Fruit fly (Drosophila melanogaster) whole organism, embryonic: ENCODE results near the gene Pex16.

Experiments used
- CG1024 ChIP-seq: fragments of 200-800 bp; sonication (Bioruptor generic); IDR thresholded peaks from 2 replicates; pipeline ENCODE4 v1.3.6; 2022; ENCODE audit warnings: missing biosample characterization, missing genetic modification characterization
- CG10959 ChIP-seq: fragments of 200-800 bp; sonication (Bioruptor generic); IDR thresholded peaks from 2 replicates; pipeline ENCODE4 v1.3.6; 2022; ENCODE audit warnings: missing biosample characterization, missing genetic modification characterization
- CG12236 ChIP-seq: fragments of 200-800 bp; sonication (Bioruptor generic); optimal IDR thresholded peaks from 2 replicates; lab custom pipeline; 2016; ENCODE audit warnings: missing biosample characterization, missing genetic modification characterization
- CG13123 ChIP-seq: fragments of 200-800 bp; sonication (Bioruptor generic); optimal IDR thresholded peaks from 2 replicates; lab custom pipeline; 2016; ENCODE audit warnings: missing biosample characterization, missing genetic modification characterization
- CG14441 ChIP-seq: fragments of 200-800 bp; sonication (Bioruptor generic); IDR thresholded peaks from 2 replicates; pipeline ENCODE4 v1.3.6; 2022; ENCODE audit warnings: missing biosample characterization, missing genetic modification characterization
- CG1603 ChIP-seq: fragments of 200-800 bp; sonication (Bioruptor generic); optimal IDR thresholded peaks from 2 replicates; lab custom pipeline; 2019; ENCODE audit warnings: missing biosample characterization, mild to moderate bottlenecking, missing genetic modification characterization, moderate library complexity
- CG16813 ChIP-seq: fragments of 200-800 bp; sonication (Bioruptor generic); IDR thresholded peaks from 3 replicates; pipeline ENCODE4 v1.3.6; 2022; ENCODE audit warnings: missing biosample characterization, missing genetic modification characterization; ENCODE audit not compliant: partially characterized antibody
- CG18011 ChIP-seq: fragments of 200-800 bp; sonication (Bioruptor generic); optimal IDR thresholded peaks from 2 replicates; lab custom pipeline; 2017; ENCODE audit warnings: missing biosample characterization, missing genetic modification characterization, mild to moderate bottlenecking, moderate library complexity, missing genotype
- CG18262 ChIP-seq: fragments of 200-800 bp; optimal IDR thresholded peaks from 3 replicates; lab custom pipeline; 2019; ENCODE audit warnings: missing biosample characterization, mild to moderate bottlenecking, missing genetic modification characterization, moderate library complexity
- CG3065 ChIP-seq: fragments of 200-800 bp; sonication (Bioruptor generic); optimal IDR thresholded peaks from 2 replicates; lab custom pipeline; 2016; ENCODE audit warnings: missing biosample characterization, missing genetic modification characterization
- CG32767 ChIP-seq: fragments of 200-800 bp; sonication (Bioruptor generic); IDR thresholded peaks from 2 replicates; pipeline ENCODE4 v1.3.6; 2022; ENCODE audit warnings: missing biosample characterization, missing genetic modification characterization
- CG32772 ChIP-seq: fragments of 200-800 bp; sonication (Bioruptor generic); IDR thresholded peaks from 2 replicates; pipeline ENCODE4 v1.3.6; 2022; ENCODE audit warnings: missing biosample characterization, missing genetic modification characterization
- CG42726 ChIP-seq: fragments of 200-800 bp; sonication (Bioruptor generic); IDR thresholded peaks from 2 replicates; pipeline ENCODE4 v1.3.6; 2022; ENCODE audit warnings: missing biosample characterization, missing genetic modification characterization; ENCODE audit not compliant: partially characterized antibody
- CG4707 ChIP-seq: fragments of 200-800 bp; sonication (Bioruptor generic); optimal IDR thresholded peaks from 2 replicates; lab custom pipeline; 2018; ENCODE audit warnings: missing biosample characterization, mild to moderate bottlenecking, missing genetic modification characterization, moderate library complexity
- CG6254 ChIP-seq: fragments of 200-800 bp; sonication (Bioruptor generic); optimal IDR thresholded peaks from 3 replicates; lab custom pipeline; 2017; ENCODE audit warnings: mild to moderate bottlenecking, missing biosample characterization, missing genetic modification reagents, missing genetic modification characterization
- CG6689 ChIP-seq: fragments of 200-800 bp; sonication (Bioruptor generic); IDR thresholded peaks from 2 replicates; pipeline ENCODE4 v1.3.6; 2022; ENCODE audit warnings: missing biosample characterization, missing genetic modification characterization
- CG7357 ChIP-seq: fragments of 200-800 bp; sonication (Bioruptor generic); IDR thresholded peaks from 3 replicates; pipeline ENCODE4 v1.3.6; 2022; ENCODE audit warnings: missing biosample characterization, missing genetic modification characterization
- CG7987 ChIP-seq: fragments of 200-800 bp; sonication (Bioruptor generic); optimal IDR thresholded peaks from 2 replicates; lab custom pipeline; 2018; ENCODE audit warnings: missing biosample characterization, mild to moderate bottlenecking, missing genetic modification characterization, moderate library complexity
- CG8089 ChIP-seq: fragments of 200-800 bp; sonication (Bioruptor generic); optimal IDR thresholded peaks from 3 replicates; lab custom pipeline; 2016; ENCODE audit warnings: missing biosample characterization, missing genetic modification characterization
- CG8765 ChIP-seq: fragments of 200-800 bp; sonication (Bioruptor generic); IDR thresholded peaks from 2 replicates; pipeline ENCODE4 v1.3.6; 2022; ENCODE audit warnings: missing biosample characterization, missing genetic modification characterization
- CrebB ChIP-seq: fragments of 200-800 bp; sonication (Bioruptor generic); optimal IDR thresholded peaks from 3 replicates; lab custom pipeline; 2018; ENCODE audit warnings: missing biosample characterization, mild to moderate bottlenecking, missing genetic modification characterization
- Doc3 ChIP-seq: fragments of 200-800 bp; sonication (Bioruptor generic); IDR thresholded peaks from 3 replicates; pipeline ENCODE4 v1.3.6; 2022; ENCODE audit warnings: missing biosample characterization, missing genetic modification characterization; ENCODE audit not compliant: partially characterized antibody
- Drgx ChIP-seq: fragments of 200-800 bp; sonication (Bioruptor generic); IDR thresholded peaks from 2 replicates; pipeline ENCODE4 v1.3.6; 2022; ENCODE audit warnings: missing biosample characterization, missing genetic modification characterization
- HLH3B ChIP-seq: fragments of 200-800 bp; sonication (Bioruptor generic); IDR thresholded peaks from 2 replicates; pipeline ENCODE4 v1.3.6; 2022; ENCODE audit warnings: missing biosample characterization, missing genetic modification characterization
- MESR4 ChIP-seq: fragments of 200-800 bp; sonication (Bioruptor generic); optimal IDR thresholded peaks from 2 replicates; lab custom pipeline; 2018; ENCODE audit warnings: missing biosample characterization, mild to moderate bottlenecking, missing genetic modification characterization, moderate library complexity
- Mad ChIP-seq: fragments of 200-800 bp; sonication (Bioruptor generic); optimal IDR thresholded peaks from 2 replicates; lab custom pipeline; 2016; ENCODE audit warnings: missing biosample characterization, missing genetic modification characterization
- Poxn ChIP-seq: fragments of 200-800 bp; sonication (Bioruptor generic); IDR thresholded peaks from 2 replicates; pipeline ENCODE4 v1.3.6; 2022; ENCODE audit warnings: missing biosample characterization, missing genetic modification characterization
- Rfx ChIP-seq: fragments of 200-800 bp; sonication (Bioruptor generic); IDR thresholded peaks from 2 replicates; pipeline ENCODE4 v1.3.6; 2022; ENCODE audit warnings: missing biosample characterization, missing genetic modification characterization
- Usf ChIP-seq: fragments of 200-800 bp; sonication (Bioruptor generic); optimal IDR thresholded peaks from 2 replicates; lab custom pipeline; 2017; ENCODE audit warnings: missing genotype, missing biosample characterization, missing genetic modification characterization
- YL-1 ChIP-seq: fragments of 200-800 bp; sonication (Bioruptor generic); optimal IDR thresholded peaks from 3 replicates; lab custom pipeline; 2017; ENCODE audit warnings: missing biosample characterization, mild to moderate bottlenecking, missing genetic modification characterization
- bcd ChIP-seq: fragments of 200-800 bp; sonication (Bioruptor generic); optimal IDR thresholded peaks from 2 replicates; lab custom pipeline; 2017; ENCODE audit warnings: missing biosample characterization, mild to moderate bottlenecking, missing genetic modification characterization
- btn ChIP-seq: fragments of 200-800 bp; sonication (Bioruptor generic); optimal IDR thresholded peaks from 2 replicates; lab custom pipeline; 2016; ENCODE audit warnings: missing biosample characterization, missing genetic modification characterization
- chif ChIP-seq, 2 experiments: fragments of 200-800 bp; sonication (Bioruptor generic); optimal IDR thresholded peaks; 3 replicates each; lab custom pipeline; 2016; ENCODE audit warnings: missing biosample characterization in 2 of 2, missing genetic modification characterization in 2 of 2
- corto ChIP-seq: fragments of 200-800 bp; sonication (Bioruptor generic); optimal IDR thresholded peaks from 2 replicates; lab custom pipeline; 2016; ENCODE audit warnings: missing biosample characterization, mild to moderate bottlenecking, missing genetic modification characterization, moderate library complexity
- dmrt11E ChIP-seq: fragments of 200-800 bp; sonication (Bioruptor generic); optimal IDR thresholded peaks from 3 replicates; lab custom pipeline; 2018; ENCODE audit warnings: missing biosample characterization, mild to moderate bottlenecking, missing genetic modification characterization, moderate library complexity
- emc ChIP-seq: fragments of 200-800 bp; sonication (Bioruptor generic); optimal IDR thresholded peaks from 2 replicates; lab custom pipeline; 2016; ENCODE audit warnings: missing biosample characterization, missing genetic modification characterization
- en ChIP-seq: fragments of 200-800 bp; sonication (Bioruptor generic); optimal IDR thresholded peaks from 2 replicates; lab custom pipeline; 2016; ENCODE audit warnings: missing biosample characterization, missing genetic modification characterization
- fd102C ChIP-seq: fragments of 200-800 bp; sonication (Bioruptor generic); optimal IDR thresholded peaks from 2 replicates; lab custom pipeline; 2018; ENCODE audit warnings: missing biosample characterization, mild to moderate bottlenecking, missing genetic modification characterization, moderate library complexity
- fd96Cb ChIP-seq: fragments of 200-800 bp; sonication (Bioruptor generic); optimal IDR thresholded peaks from 2 replicates; lab custom pipeline; 2018; ENCODE audit warnings: missing biosample characterization, mild to moderate bottlenecking, missing genetic modification characterization, moderate library complexity
- fu2 ChIP-seq: fragments of 200-800 bp; sonication (Bioruptor generic); optimal IDR thresholded peaks from 2 replicates; lab custom pipeline; 2016; ENCODE audit warnings: missing biosample characterization, missing genetic modification characterization
- gce ChIP-seq: fragments of 200-800 bp; sonication (Bioruptor generic); IDR thresholded peaks from 3 replicates; pipeline ENCODE4 v1.3.6; 2022; ENCODE audit warnings: missing biosample characterization, missing genetic modification characterization
- lov ChIP-seq, 2 experiments: fragments of 200-800 bp in 1 of 2; fragments of >200 bp in 1 of 2; sonication (Bioruptor generic) in 1 of 2; IDR thresholded peaks in 1 of 2; optimal IDR thresholded peaks in 1 of 2; 2 replicates in 1 of 2; 3 replicates in 1 of 2; pipeline versions ENCODE4 v1.3.6 to Lab custom; 2017 to 2022; ENCODE audit warnings: missing biosample characterization in 1 of 2, missing genetic modification characterization in 1 of 2
- prd ChIP-seq, 3 experiments: fragments of >200 bp in 2 of 3; fragments of 200-800 bp in 1 of 3; sonication (Bioruptor generic) in 1 of 3; optimal IDR thresholded peaks in 2 of 3; IDR thresholded peaks in 1 of 3; 2 replicates in 2 of 3; 3 replicates in 1 of 3; pipeline versions ENCODE4 v1.3.6 to Lab custom; 2017 to 2022; ENCODE audit warnings: missing biosample characterization in 1 of 3, missing genetic modification characterization in 1 of 3
- slbo ChIP-seq: fragments of 200-800 bp; sonication (Bioruptor generic); IDR thresholded peaks from 2 replicates; pipeline ENCODE4 v1.3.6; 2022; ENCODE audit warnings: missing biosample characterization, missing genetic modification characterization
- tgo ChIP-seq: fragments of 200-800 bp; sonication (Bioruptor generic); IDR thresholded peaks from 3 replicates; pipeline ENCODE4 v1.3.6; 2022; ENCODE audit warnings: missing biosample characterization, missing genetic modification characterization
- ttk ChIP-seq: fragments of 200-800 bp; sonication (Bioruptor generic); IDR thresholded peaks from 2 replicates; pipeline ENCODE4 v2.1.2; 2022; ENCODE audit warnings: missing biosample characterization, missing genetic modification characterization
- tx ChIP-seq: fragments of 200-800 bp; sonication (Bioruptor generic); optimal IDR thresholded peaks from 2 replicates; lab custom pipeline; 2016; ENCODE audit warnings: missing biosample characterization, missing genetic modification characterization

Gene Pex16

dm6 chr3L:20778224-20779063, at the start of gene Pex16, which contains the start of gene Pex14 (continued):
- TF ChIP-seq slbo (GFP tag; lab: Robert Waterston, UW) = peak; percentile 88
- no peak for TF ChIP-seq Doc3
- no peak for TF ChIP-seq CG10959
- TF ChIP-seq bcd = peak; percentile 73
- no peak for TF ChIP-seq CG16813 (GFP tag; lab: Robert Waterston, UW)
- no peak for TF ChIP-seq lov (optimal IDR thresholded peaks at IDR 0.05; lab: Kevin White, UChicago)
- TF ChIP-seq lov (GFP tag; IDR thresholded peaks at IDR 0.05; lab: Robert Waterston, UW) = no peak
- peak; percentile 69 for TF ChIP-seq fu2 (GFP tag; lab: Kevin White, UChicago)
- TF ChIP-seq CG1603 (tag; lab: Kevin White, UChicago) = peak; percentile 66
- peak; percentile 73 for TF ChIP-seq tgo
- TF ChIP-seq corto (GFP tag; lab: Kevin White, UChicago) = no peak
- peak; percentile 67 for TF ChIP-seq CG18262
- no peak for TF ChIP-seq CG42726 (GFP tag; lab: Robert Waterston, UW)
- 0 out of 2 replicates have a peak, but pooled peaks have one; percentile 44 for TF ChIP-seq CG32767
- peak; percentile 2 for TF ChIP-seq CG4707 (GFP tag; lab: Kevin White, UChicago)
- no peak for TF ChIP-seq prd (optimal IDR thresholded peaks at IDR 0.05; lab: Kevin White, UChicago)
- TF ChIP-seq prd (GFP tag; IDR thresholded peaks at IDR 0.05; lab: Robert Waterston, UW) = peak; percentile 83
- peak; percentile 35 for TF ChIP-seq CG12236 (GFP tag; lab: Kevin White, UChicago)
- peak; percentile 37 for TF ChIP-seq CG13123 (GFP tag; lab: Kevin White, UChicago)
- peak; percentile 57 for TF ChIP-seq Drgx (GFP tag; lab: Robert Waterston, UW)
- peak; percentile 81 for TF ChIP-seq CG8089 (GFP tag; lab: Kevin White, UChicago)
- no peak for TF ChIP-seq CG3065 (GFP tag; lab: Kevin White, UChicago)
- peak; percentile 45 for TF ChIP-seq btn (GFP tag; lab: Kevin White, UChicago)
- TF ChIP-seq dmrt11E (tag; lab: Kevin White, UChicago) = peak; percentile 60
- peak; percentile 58 for TF ChIP-seq fd96Cb (tag; lab: Kevin White, UChicago)
- TF ChIP-seq Rfx (GFP tag; lab: Robert Waterston, UW) = peak; percentile 85
- peak; percentile 65 for TF ChIP-seq CG32772
- TF ChIP-seq tx (GFP tag; lab: Kevin White, UChicago) = peak; percentile 73
- TF ChIP-seq emc (GFP tag; lab: Kevin White, UChicago) = peak; percentile 68
- peak; percentile 73 for TF ChIP-seq ttk (GFP tag; lab: Robert Waterston, UW)
- no peak for TF ChIP-seq CG6254
- TF ChIP-seq HLH3B (GFP tag; lab: Robert Waterston, UW) = peak; percentile 70
- TF ChIP-seq MESR4 (GFP tag; lab: Kevin White, UChicago) = peak; percentile 67
- peak; percentile 35 for TF ChIP-seq en (GFP tag; lab: Kevin White, UChicago)
- peak; percentile 58 for TF ChIP-seq Mad
- TF ChIP-seq YL-1 (GFP tag; lab: Kevin White, UChicago) = peak; percentile 47
- peak; percentile 50 for TF ChIP-seq CG18011 (GFP tag; lab: Kevin White, UChicago)
- TF ChIP-seq CG1024 (GFP tag; lab: Robert Waterston, UW) = peak; percentile 46; the same call in 1 of the 2 replicates
- TF ChIP-seq CG14441 (GFP tag; lab: Robert Waterston, UW) = peak; percentile 76
- no peak for TF ChIP-seq fd102C (GFP tag; lab: Kevin White, UChicago)
- TF ChIP-seq Usf = peak; percentile 46
- TF ChIP-seq CG6689 = peak; percentile 99
- peak; percentile 48 to 84 for TF ChIP-seq chif (GFP tag; optimal IDR thresholded peaks at IDR 0.05; lab: Kevin White, UChicago)
- peak; percentile 48; the same call in 1 of the 2 replicates for TF ChIP-seq Poxn (GFP tag; lab: Robert Waterston, UW)
- no peak for TF ChIP-seq CG7987 (GFP tag; lab: Kevin White, UChicago)
- peak; percentile 65; the same call in 2 of the 3 replicates for TF ChIP-seq gce (GFP tag; lab: Robert Waterston, UW)
- TF ChIP-seq CG7357 = peak; percentile 40; the same call in 1 of the 3 replicates
- TF ChIP-seq CrebB = no peak
- 0 out of 2 replicates have a peak, but pooled peaks have one; percentile 39 for TF ChIP-seq CG8765 (GFP tag; lab: Robert Waterston, UW)
